Worm (Caenorhabditis elegans) whole organism, L1 larva: ENCODE results near the gene zhp-4.

Source experiments
- aha-1 ChIP-seq: fragments of 150-350 bp; optimal IDR thresholded peaks from 2 replicates; lab custom pipeline; 2014; ENCODE audit warnings: missing biosample characterization, missing genetic modification characterization
- ama-1 ChIP-seq: fragments of 150-350 bp; optimal IDR thresholded peaks from 2 replicates; lab custom pipeline; 2014
- efl-1 ChIP-seq, 4 experiments: fragments of 150-350 bp; optimal IDR thresholded peaks in 3 of 4; peaks in 1 of 4; 1 replicate in 1 of 4; 2 replicates in 3 of 4; lab custom pipeline; 2014; ENCODE audit warnings: missing biosample characterization in 2 of 4, missing genetic modification characterization in 2 of 4, missing genetic modification reagents in 2 of 4
- fkh-10 ChIP-seq: sonication (generic microtip); optimal IDR thresholded peaks from 2 replicates; lab custom pipeline; 2017; ENCODE audit warnings: missing biosample characterization, missing genetic modification reagents, missing genetic modification characterization
- hlh-4 ChIP-seq: sonication (generic microtip); optimal IDR thresholded peaks from 2 replicates; lab custom pipeline; 2016; ENCODE audit warnings: mild to moderate bottlenecking, missing genetic modification characterization, missing compliant biosample characterization
- lsy-2 ChIP-seq, 2 experiments: fragments of 150-350 bp; optimal IDR thresholded peaks; 2 replicates each; lab custom pipeline; 2014; ENCODE audit warnings: missing biosample characterization in 2 of 2, missing genetic modification characterization in 2 of 2
- mep-1 ChIP-seq: fragments of 150-350 bp; optimal IDR thresholded peaks from 2 replicates; lab custom pipeline; 2014; ENCODE audit warnings: missing biosample characterization, missing genetic modification characterization
- nhr-237 ChIP-seq: fragments of 150-350 bp; optimal IDR thresholded peaks from 2 replicates; lab custom pipeline; 2014; ENCODE audit warnings: missing biosample characterization, missing genetic modification characterization
- skn-1 ChIP-seq: fragments of 150-350 bp; optimal IDR thresholded peaks from 2 replicates; lab custom pipeline; 2014; ENCODE audit warnings: missing biosample characterization, missing genetic modification characterization
- sptf-1 ChIP-seq: fragments of 150-350 bp; optimal IDR thresholded peaks from 2 replicates; lab custom pipeline; 2014; ENCODE audit warnings: missing biosample characterization, missing genetic modification characterization
- xbp-1 ChIP-seq: sonication (generic microtip); optimal IDR thresholded peaks from 2 replicates; lab custom pipeline; 2016; ENCODE audit warnings: missing genetic modification characterization, missing compliant biosample characterization

DNA sequence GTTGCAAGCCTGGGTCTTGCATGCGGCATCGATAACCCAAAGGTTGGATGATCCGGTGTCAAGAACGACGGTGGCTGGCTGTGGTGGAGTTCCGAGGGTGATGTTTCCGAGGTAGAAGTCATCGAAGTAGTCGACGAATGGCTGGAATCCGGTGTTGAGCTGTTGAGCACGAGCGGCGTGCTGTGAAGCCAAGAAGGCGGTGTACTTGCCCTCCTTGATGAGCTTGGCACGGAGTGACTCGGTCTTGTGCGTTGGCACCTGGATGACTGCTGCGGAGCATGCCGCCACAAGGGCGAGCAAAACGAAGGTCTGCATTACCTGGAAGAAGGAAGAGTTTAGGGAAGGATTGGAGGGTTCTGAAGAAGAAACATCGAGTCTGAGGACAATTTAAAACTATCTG is 51.1 kb downstream of the zhp-4 start, which contains the start of gene asp-1:
- TF ChIP-seq nhr-237 (tag; lab: Kevin White, UChicago) (no peak), skn-1 (tag; lab: Kevin White, UChicago) (no peak), lsy-2 (tag; optimal IDR thresholded peaks at IDR 0.05; lab: Kevin White, UChicago) (no peak), aha-1 (tag; lab: Kevin White, UChicago) (no peak), fkh-10 (GFP tag; lab: Kevin White, UChicago) (no peak), hlh-4 (no peak), efl-1 (optimal IDR thresholded peaks at IDR 0.05; lab: Kevin White, UChicago) (no peak), efl-1 (GFP tag; optimal IDR thresholded peaks at IDR 0.05 in 1 of 2; lab: Kevin White, UChicago) (peak in 1 of 2 experiments; percentile 56), ama-1 (lab: Kevin White, UChicago) (no peak), xbp-1 (no peak), sptf-1 (tag; lab: Kevin White, UChicago) (no peak), mep-1 (tag; lab: Kevin White, UChicago) (no peak)
